Fruit fly (Drosophila melanogaster): ENCODE measurements around the gene CG12104.

CG12104 gene

DNA sequence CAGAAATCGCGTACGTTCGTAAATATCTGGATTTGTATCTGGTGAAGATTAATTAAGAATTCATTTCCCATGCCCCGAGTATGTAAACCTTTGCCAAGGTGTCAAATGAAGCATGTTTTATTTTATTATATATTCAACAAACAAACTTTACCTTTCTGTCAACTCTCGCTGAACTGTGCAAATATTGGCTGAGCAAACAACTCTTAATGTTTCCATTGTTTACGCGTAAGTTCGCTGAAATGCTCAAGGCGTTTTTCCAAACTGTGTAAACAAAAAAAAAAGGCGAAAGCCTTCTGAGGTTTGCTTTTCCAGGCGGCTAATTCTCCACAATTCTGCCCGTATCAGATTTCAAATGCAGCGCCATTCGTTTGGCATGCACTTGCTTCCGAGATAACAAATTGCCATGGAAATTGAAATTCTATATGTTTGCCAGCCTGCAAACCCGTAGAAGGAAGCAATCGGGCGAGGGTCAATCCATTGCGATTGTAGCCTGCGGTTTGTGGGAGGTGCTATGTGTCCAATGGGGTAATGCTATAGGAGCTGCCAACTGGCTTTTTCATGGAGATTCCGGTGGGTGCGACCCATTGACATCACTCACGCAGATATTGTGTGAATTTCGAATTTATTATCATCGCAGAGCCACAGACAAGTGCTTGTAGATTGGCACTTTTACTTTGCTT lies 10.6 kb downstream of the CG12104 start:
- TF ChIP-seq CG16779 (tag; optimal IDR thresholded peaks at IDR 0.05) (peak; percentile 62), CG6854 (GFP tag; optimal IDR thresholded peaks at IDR 0.05) (peak; percentile 90), fd85E (GFP tag; optimal IDR thresholded peaks at IDR 0.05) (peak; percentile 57), eg (GFP tag; IDR thresholded peaks at IDR 0.05) (peak; percentile 49; the same call in 2 of the 3 replicates), ss (GFP tag; optimal IDR thresholded peaks at IDR 0.05) (peak; percentile 64 to 89), Lpt (GFP tag; optimal IDR thresholded peaks at IDR 0.05) (peak; percentile 42), salr (GFP tag; optimal IDR thresholded peaks at IDR 0.05) (peak; percentile 29 to 80), pdm3 (GFP tag; optimal IDR thresholded peaks at IDR 0.05) (peak; percentile 80), CG11762 (GFP tag; optimal IDR thresholded peaks at IDR 0.05; ENCODE audit: insufficient read depth) (peak; percentile 64), Eip93F (GFP tag; optimal IDR thresholded peaks at IDR 0.05) (no peak), net (GFP tag; optimal IDR thresholded peaks at IDR 0.05) (peak; percentile 85), fd59A (GFP tag; optimal IDR thresholded peaks at IDR 0.05) (peak; percentile 63), OdsH (GFP tag; optimal IDR thresholded peaks at IDR 0.05) (peak; percentile 70), CG15336 (GFP tag; IDR thresholded peaks at IDR 0.05) (0 out of 2 replicates have a peak, but pooled peaks have one; percentile 19), CG9139 (GFP tag; optimal IDR thresholded peaks at IDR 0.05) (peak; percentile 87), CG6163 (GFP tag; IDR thresholded peaks at IDR 0.05) (peak; percentile 90), CG1621 (tag; optimal IDR thresholded peaks at IDR 0.05) (peak; percentile 87), Blimp-1 (GFP tag; optimal IDR thresholded peaks at IDR 0.05) (peak; percentile 74), CG11902 (GFP tag; optimal IDR thresholded peaks at IDR 0.05) (no peak), esn (GFP tag; optimal IDR thresholded peaks at IDR 0.05) (peak; percentile 90), dsx (GFP tag; optimal IDR thresholded peaks at IDR 0.05; ENCODE audit: poor library complexity, severe bottlenecking) (peak; percentile 50), Hr39 (GFP tag; optimal IDR thresholded peaks at IDR 0.05) (no peak), CG6808 (GFP tag; optimal IDR thresholded peaks at IDR 0.05) (peak; percentile 82), CG6276 (GFP tag; optimal IDR thresholded peaks at IDR 0.05) (no peak), vri (GFP tag; optimal IDR thresholded peaks at IDR 0.05) (peak; percentile 97), Ets21C (GFP tag; optimal IDR thresholded peaks at IDR 0.05) (peak; percentile 29), CG11294 (GFP tag; IDR thresholded peaks at IDR 0.05) (no peak), Hr4 (GFP tag; optimal IDR thresholded peaks at IDR 0.05) (no peak), acj6 (GFP tag; optimal IDR thresholded peaks at IDR 0.05) (peak; percentile 70), Ets96B (tag; optimal IDR thresholded peaks at IDR 0.05) (peak; percentile 50), achi (GFP tag; optimal IDR thresholded peaks at IDR 0.05) (peak; percentile 68), CG4318 (GFP tag; optimal IDR thresholded peaks at IDR 0.05) (no peak), Eip75B (GFP tag; optimal IDR thresholded peaks at IDR 0.05) (peak; percentile 78), fkh (GFP tag; optimal IDR thresholded peaks at IDR 0.05) (peak; percentile 95), svp (GFP tag) (peak; percentile 90), CG34406 (GFP tag; optimal IDR thresholded peaks at IDR 0.05) (peak; percentile 85), cyc (GFP tag; optimal IDR thresholded peaks at IDR 0.05) (peak; percentile 51), Smox (GFP tag; optimal IDR thresholded peaks at IDR 0.05) (no peak), CG8632 (GFP tag; optimal IDR thresholded peaks at IDR 0.05) (peak; percentile 85), CG8319 (GFP tag; optimal IDR thresholded peaks at IDR 0.05) (peak; percentile 73), Hr38 (GFP tag; optimal IDR thresholded peaks at IDR 0.05) (no peak), CG6792 (GFP tag; optimal IDR thresholded peaks at IDR 0.05) (peak; percentile 84), dac (GFP tag; optimal IDR thresholded peaks at IDR 0.05) (no peak), CG3919 (GFP tag; optimal IDR thresholded peaks at IDR 0.05) (peak; percentile 83), CG31627 (GFP tag; optimal IDR thresholded peaks at IDR 0.05) (peak; percentile 69), CG7368 (GFP tag; optimal IDR thresholded peaks at IDR 0.05) (peak; percentile 82), CG32006 (GFP tag; optimal IDR thresholded peaks at IDR 0.05) (peak; percentile 30), CG8119 (GFP tag; IDR thresholded peaks at IDR 0.05) (peak; percentile 43; the same call in 1 of the 3 replicates), Sox15 (GFP tag; optimal IDR thresholded peaks at IDR 0.05) (no peak), Eip78C (GFP tag) (peak; percentile 94), CG3032 (tag; optimal IDR thresholded peaks at IDR 0.05) (peak; percentile 71)
